Fruit fly (Drosophila melanogaster) whole organism, prepupa: ENCODE measurements around the gene CG46025.
A peak's percentile ranks its signal among the peaks of the same experiment; 100 is the strongest.

Source experiments
- Blimp-1 ChIP-seq: fragments of 200-800 bp; sonication (Bioruptor generic); optimal IDR thresholded peaks from 3 replicates; lab custom pipeline; 2017; ENCODE audit warnings: missing biosample characterization, missing genetic modification characterization, mild to moderate bottlenecking, moderate library complexity, missing genetic modification reagents
- CG10669 ChIP-seq: fragments of 200-800 bp; sonication (Bioruptor generic); optimal IDR thresholded peaks from 3 replicates; lab custom pipeline; 2018; ENCODE audit warnings: missing biosample characterization, mild to moderate bottlenecking, missing genetic modification characterization, moderate library complexity
- CG11294 ChIP-seq: fragments of 200-800 bp; sonication (Bioruptor generic); IDR thresholded peaks from 2 replicates; pipeline ENCODE4 v1.3.6; 2022; ENCODE audit warnings: missing biosample characterization, missing genetic modification characterization
- CG11902 ChIP-seq: fragments of 200-800 bp; sonication (Bioruptor generic); optimal IDR thresholded peaks from 3 replicates; lab custom pipeline; 2016; ENCODE audit warnings: missing biosample characterization, missing genetic modification characterization
- CG15336 ChIP-seq: fragments of 200-800 bp; sonication (Bioruptor generic); IDR thresholded peaks from 2 replicates; pipeline ENCODE4 v1.3.6; 2022; ENCODE audit warnings: missing biosample characterization, missing genetic modification characterization
- CG1621 ChIP-seq: fragments of 200-800 bp; sonication (Bioruptor generic); optimal IDR thresholded peaks from 3 replicates; lab custom pipeline; 2018; ENCODE audit warnings: missing biosample characterization, mild to moderate bottlenecking, missing genetic modification characterization
- CG31627 ChIP-seq: fragments of 200-800 bp; sonication (Bioruptor generic); optimal IDR thresholded peaks from 3 replicates; lab custom pipeline; 2016; ENCODE audit warnings: missing biosample characterization, missing genetic modification characterization
- CG32006 ChIP-seq: fragments of 200-800 bp; sonication (Bioruptor generic); optimal IDR thresholded peaks from 3 replicates; lab custom pipeline; 2017; ENCODE audit warnings: missing biosample characterization, mild to moderate bottlenecking, missing genetic modification characterization
- CG3919 ChIP-seq: fragments of 200-800 bp; sonication (Bioruptor generic); optimal IDR thresholded peaks from 3 replicates; lab custom pipeline; 2016; ENCODE audit warnings: missing biosample characterization, missing genetic modification characterization
- CG4318 ChIP-seq: fragments of 200-800 bp; sonication (Bioruptor generic); optimal IDR thresholded peaks from 3 replicates; lab custom pipeline; 2017; ENCODE audit warnings: missing biosample characterization, mild to moderate bottlenecking, missing genetic modification characterization
- CG6163 ChIP-seq: fragments of 200-800 bp; sonication (Bioruptor generic); IDR thresholded peaks from 3 replicates; pipeline ENCODE4 v1.3.6; 2022; ENCODE audit warnings: missing biosample characterization, missing genetic modification characterization
- CG6276 ChIP-seq: fragments of 200-800 bp; sonication (Bioruptor generic); optimal IDR thresholded peaks from 2 replicates; lab custom pipeline; 2017; ENCODE audit warnings: missing biosample characterization, mild to moderate bottlenecking, missing genetic modification characterization
- CG6792 ChIP-seq: fragments of 200-800 bp; sonication (Bioruptor generic); optimal IDR thresholded peaks from 3 replicates; lab custom pipeline; 2016; ENCODE audit warnings: missing biosample characterization, missing genetic modification characterization
- CG6854 ChIP-seq: fragments of 200-800 bp; sonication (Bioruptor generic); optimal IDR thresholded peaks from 2 replicates; lab custom pipeline; 2017; ENCODE audit warnings: missing biosample characterization, mild to moderate bottlenecking, missing genetic modification characterization
- CG7368 ChIP-seq: fragments of 200-800 bp; sonication (Bioruptor generic); optimal IDR thresholded peaks from 3 replicates; lab custom pipeline; 2016; ENCODE audit warnings: missing biosample characterization, missing genetic modification characterization
- CG8119 ChIP-seq: fragments of 200-800 bp; sonication (Bioruptor generic); IDR thresholded peaks from 3 replicates; pipeline ENCODE4 v1.3.6; 2022; ENCODE audit warnings: missing biosample characterization, missing genetic modification characterization
- CG8319 ChIP-seq: fragments of 200-800 bp; sonication (Bioruptor generic); optimal IDR thresholded peaks from 3 replicates; lab custom pipeline; 2016; ENCODE audit warnings: missing biosample characterization, missing genetic modification characterization
- CG8632 ChIP-seq: fragments of 200-800 bp; sonication (Bioruptor generic); optimal IDR thresholded peaks from 3 replicates; lab custom pipeline; 2016; ENCODE audit warnings: missing biosample characterization, missing genetic modification characterization
- CG9139 ChIP-seq: fragments of 200-800 bp; sonication (Bioruptor generic); optimal IDR thresholded peaks from 3 replicates; lab custom pipeline; 2017; ENCODE audit warnings: missing biosample characterization, mild to moderate bottlenecking, missing genetic modification characterization
- Eip75B ChIP-seq: fragments of 200-800 bp; sonication (Bioruptor generic); optimal IDR thresholded peaks from 3 replicates; lab custom pipeline; 2016; ENCODE audit warnings: missing biosample characterization, missing genetic modification characterization
- Eip78C ChIP-seq: fragments of 200-800 bp; sonication (Bioruptor generic); peaks from one replicate; lab custom pipeline; 2016; ENCODE audit warnings: missing biosample characterization, missing genetic modification characterization
- Eip93F ChIP-seq: fragments of 200-800 bp; sonication (Bioruptor generic); optimal IDR thresholded peaks from 2 replicates; lab custom pipeline; 2016; ENCODE audit warnings: missing biosample characterization, mild to moderate bottlenecking, missing genetic modification characterization
- Ets21C ChIP-seq: fragments of 200-800 bp; sonication (Bioruptor generic); optimal IDR thresholded peaks from 3 replicates; lab custom pipeline; 2016; ENCODE audit warnings: missing biosample characterization, missing genetic modification characterization
- Ets96B ChIP-seq: fragments of 200-800 bp; optimal IDR thresholded peaks from 2 replicates; lab custom pipeline; 2019; ENCODE audit warnings: missing biosample characterization, mild to moderate bottlenecking, missing genetic modification characterization, moderate library complexity
- Gug ChIP-seq: fragments of 200-800 bp; sonication (Bioruptor generic); IDR thresholded peaks from 2 replicates; pipeline ENCODE4 v1.3.6; 2022; ENCODE audit warnings: missing biosample characterization, missing genetic modification characterization
- Hr38 ChIP-seq: sonication (Bioruptor generic); optimal IDR thresholded peaks from 2 replicates; lab custom pipeline; 2016; ENCODE audit warnings: missing biosample characterization, missing genetic modification characterization
- Hr39 ChIP-seq: fragments of 200-800 bp; sonication (Bioruptor generic); optimal IDR thresholded peaks from 2 replicates; lab custom pipeline; 2016; ENCODE audit warnings: missing biosample characterization, missing genetic modification characterization
- Hr4 ChIP-seq: fragments of 200-800 bp; sonication (Bioruptor generic); optimal IDR thresholded peaks from 3 replicates; lab custom pipeline; 2016; ENCODE audit warnings: missing biosample characterization, missing genetic modification characterization
- Lpt ChIP-seq: fragments of 200-800 bp; sonication (Bioruptor generic); optimal IDR thresholded peaks from 3 replicates; lab custom pipeline; 2016; ENCODE audit warnings: missing biosample characterization, missing genetic modification characterization
- Smox ChIP-seq: fragments of 200-800 bp; sonication (Bioruptor generic); optimal IDR thresholded peaks from 3 replicates; lab custom pipeline; 2016; ENCODE audit warnings: missing biosample characterization, missing genetic modification characterization
- Sox102F ChIP-seq: fragments of 200-800 bp; sonication (Bioruptor generic); optimal IDR thresholded peaks from 2 replicates; lab custom pipeline; 2016; ENCODE audit warnings: missing biosample characterization, mild to moderate bottlenecking, missing genetic modification characterization
- Sox14 ChIP-seq: fragments of 200-800 bp; sonication (Bioruptor generic); optimal IDR thresholded peaks from 3 replicates; lab custom pipeline; 2016; ENCODE audit warnings: missing biosample characterization, missing genetic modification characterization
- Sox15 ChIP-seq: fragments of 200-800 bp; sonication (Bioruptor generic); optimal IDR thresholded peaks from 3 replicates; lab custom pipeline; 2016; ENCODE audit warnings: missing biosample characterization, missing genetic modification characterization
- achi ChIP-seq: fragments of 200-800 bp; sonication (Bioruptor generic); optimal IDR thresholded peaks from 3 replicates; lab custom pipeline; 2016; ENCODE audit warnings: missing biosample characterization, missing genetic modification characterization
- acj6 ChIP-seq: fragments of 200-800 bp; sonication (Bioruptor generic); optimal IDR thresholded peaks from 3 replicates; lab custom pipeline; 2016; ENCODE audit warnings: missing biosample characterization, missing genetic modification characterization
- dac ChIP-seq: fragments of 200-800 bp; sonication (Bioruptor generic); optimal IDR thresholded peaks from 2 replicates; lab custom pipeline; 2017; ENCODE audit warnings: missing biosample characterization, mild to moderate bottlenecking, missing genetic modification characterization
- dsx ChIP-seq: fragments of 200-800 bp; optimal IDR thresholded peaks from 3 replicates; lab custom pipeline; 2019; ENCODE audit warnings: missing biosample characterization, mild to moderate bottlenecking, missing genetic modification characterization, moderate library complexity; ENCODE audit not compliant: poor library complexity, severe bottlenecking
- eg ChIP-seq: fragments of 200-800 bp; sonication (Bioruptor generic); IDR thresholded peaks from 3 replicates; pipeline ENCODE4 v1.3.6; 2022; ENCODE audit warnings: missing biosample characterization, missing genetic modification characterization
- esn ChIP-seq: fragments of 200-800 bp; sonication (Bioruptor generic); optimal IDR thresholded peaks from 2 replicates; lab custom pipeline; 2016; ENCODE audit warnings: missing biosample characterization, mild to moderate bottlenecking, missing genetic modification characterization, moderate library complexity
- fd85E ChIP-seq: fragments of 200-800 bp; sonication (Bioruptor generic); optimal IDR thresholded peaks from 3 replicates; lab custom pipeline; 2016; ENCODE audit warnings: missing biosample characterization, missing genetic modification characterization
- fkh ChIP-seq: fragments of 200-800 bp; sonication (Bioruptor generic); optimal IDR thresholded peaks from 3 replicates; lab custom pipeline; 2017; ENCODE audit warnings: missing biosample characterization, mild to moderate bottlenecking, missing genetic modification characterization, moderate library complexity
- lz ChIP-seq: fragments of 200-800 bp; sonication (Bioruptor generic); optimal IDR thresholded peaks from 3 replicates; lab custom pipeline; 2016; ENCODE audit warnings: missing biosample characterization, missing genetic modification characterization
- net ChIP-seq: fragments of 200-800 bp; sonication (Bioruptor generic); optimal IDR thresholded peaks from 3 replicates; lab custom pipeline; 2016; ENCODE audit warnings: missing biosample characterization, missing genetic modification characterization
- svp ChIP-seq: fragments of 200-800 bp; sonication (Bioruptor generic); peaks from one replicate; lab custom pipeline; 2016; ENCODE audit warnings: missing biosample characterization, missing genetic modification characterization
- topi ChIP-seq: fragments of 200-800 bp; sonication (Bioruptor generic); optimal IDR thresholded peaks from 3 replicates; lab custom pipeline; 2016; ENCODE audit warnings: missing biosample characterization, missing genetic modification characterization

The CG46025 gene

DNA sequence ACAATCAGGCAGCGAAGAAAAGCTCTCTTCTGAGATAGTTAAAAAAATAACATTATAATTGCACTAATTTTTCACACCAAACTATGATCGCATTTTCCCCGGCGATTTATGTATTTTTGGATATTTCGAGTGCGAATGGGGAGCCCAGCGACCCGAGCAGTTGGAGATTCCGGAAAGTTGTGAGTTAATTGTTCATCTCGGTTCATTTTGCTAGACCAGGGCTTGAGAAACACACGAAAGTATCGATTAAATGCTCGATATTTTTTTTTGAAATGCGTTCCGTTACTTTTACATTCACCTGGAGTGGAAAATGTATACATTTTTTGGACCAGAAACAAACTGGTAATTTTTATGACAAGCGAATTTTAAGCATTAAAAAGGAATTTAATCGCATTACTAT lies 56.5 kb downstream of the CG46025 start, which contains the start of gene Cdc14:
Gene Cdc14 (minus strand): TSS at position 185 of the 400 bp plus-strand sequence.
- TF ChIP-seq CG3919: peak; percentile 29
- no peak for TF ChIP-seq Sox14 (GFP tag; lab: Kevin White, UChicago)
- TF ChIP-seq Lpt: no peak
- no peak for TF ChIP-seq Hr4 (GFP tag; lab: Kevin White, UChicago)
- TF ChIP-seq esn: no peak
- TF ChIP-seq CG15336: no peak
- TF ChIP-seq CG6792 (GFP tag; lab: Kevin White, UChicago): no peak
- no peak for TF ChIP-seq Ets21C (GFP tag; lab: Kevin White, UChicago)
- no peak for TF ChIP-seq Smox
- no peak for TF ChIP-seq CG8319 (GFP tag; lab: Kevin White, UChicago)
- no peak for TF ChIP-seq Sox15 (GFP tag; lab: Kevin White, UChicago)
- no peak for TF ChIP-seq CG10669 (GFP tag; lab: Kevin White, UChicago)
- TF ChIP-seq CG32006: no peak
- no peak for TF ChIP-seq Gug (GFP tag; lab: Robert Waterston, UW)
- peak; percentile 1 for TF ChIP-seq dsx (GFP tag; lab: Kevin White, UChicago)
- no peak for TF ChIP-seq CG11294 (GFP tag; lab: Robert Waterston, UW)
- peak; percentile 9 for TF ChIP-seq CG6854 (GFP tag; lab: Kevin White, UChicago)
- no peak for TF ChIP-seq fkh
- no peak for TF ChIP-seq acj6 (GFP tag; lab: Kevin White, UChicago)
- TF ChIP-seq dac (GFP tag; lab: Kevin White, UChicago): no peak
- TF ChIP-seq CG1621 (tag; lab: Kevin White, UChicago): peak; percentile 95
- TF ChIP-seq Hr39 (GFP tag; lab: Kevin White, UChicago): no peak
- no peak for TF ChIP-seq topi (GFP tag; lab: Kevin White, UChicago)
- TF ChIP-seq Eip75B (GFP tag; lab: Kevin White, UChicago): no peak
- peak; percentile 43; the same call in 2 of the 3 replicates for TF ChIP-seq CG6163
- TF ChIP-seq CG11902 (GFP tag; lab: Kevin White, UChicago): no peak
- TF ChIP-seq Sox102F (GFP tag; lab: Kevin White, UChicago): peak; percentile 51
- peak; percentile 10 for TF ChIP-seq CG9139

DNA sequence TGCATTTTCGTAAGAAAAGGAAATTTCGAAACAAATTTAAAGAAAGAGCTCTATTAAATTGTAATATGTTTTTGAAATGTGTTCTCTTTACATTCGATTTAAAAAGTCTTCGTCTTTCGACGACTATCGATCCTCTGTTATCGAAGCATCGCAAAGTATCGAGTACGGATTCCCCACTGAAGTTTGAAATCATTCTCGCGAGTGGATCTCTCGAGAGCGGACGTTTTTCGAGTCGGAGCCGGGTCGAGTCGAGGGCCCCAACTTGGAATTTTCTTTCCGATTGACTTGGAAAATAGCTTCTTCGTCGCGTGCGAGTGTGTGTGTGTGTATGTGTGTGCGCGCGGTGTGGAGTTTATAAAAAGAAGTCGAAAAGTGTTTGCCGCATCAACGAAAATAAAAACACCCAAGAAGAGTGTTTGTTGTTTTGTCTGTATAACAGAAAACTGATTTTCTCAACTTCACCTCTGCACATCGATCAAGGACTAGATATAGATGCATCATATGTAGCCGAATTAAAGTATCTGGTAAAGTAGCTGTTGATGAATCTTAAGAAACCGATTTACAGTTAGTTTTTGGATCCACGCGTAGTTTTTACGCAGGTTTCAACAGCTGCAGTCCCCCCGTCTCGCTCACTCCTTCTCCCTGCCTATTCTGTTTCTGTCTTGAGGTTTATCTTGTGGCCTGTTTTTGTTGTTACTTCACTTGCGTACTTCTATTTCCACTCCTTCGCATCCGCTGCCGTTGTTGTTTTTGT lies 57.5 kb downstream of the CG46025 start, which contains the start of gene LanB1:
Gene LanB1 (plus strand): TSS at position 190 of the 754 bp plus-strand sequence.
- TF ChIP-seq Hr39 (GFP tag; lab: Kevin White, UChicago) (no peak), net (GFP tag; lab: Kevin White, UChicago) (no peak), Gug (GFP tag; lab: Robert Waterston, UW) (no peak), Hr38 (GFP tag; lab: Kevin White, UChicago) (no peak), CG4318 (no peak), fd85E (GFP tag; lab: Kevin White, UChicago) (no peak), Ets96B (no peak), CG11294 (GFP tag; lab: Robert Waterston, UW) (no peak; the same call in 1 of the 2 replicates), eg (0 out of 3 replicates have a peak, but pooled peaks have one; percentile 40), CG15336 (peak; percentile 45; the same call in 1 of the 2 replicates), lz (GFP tag; lab: Kevin White, UChicago) (no peak), Eip75B (GFP tag; lab: Kevin White, UChicago) (no peak), CG7368 (no peak), acj6 (GFP tag; lab: Kevin White, UChicago) (no peak), Sox14 (GFP tag; lab: Kevin White, UChicago) (no peak), CG1621 (tag; lab: Kevin White, UChicago) (no peak), svp (no peak), Eip93F (no peak), Smox (no peak), achi (GFP tag; lab: Kevin White, UChicago) (no peak), CG6792 (GFP tag; lab: Kevin White, UChicago) (no peak), CG6854 (GFP tag; lab: Kevin White, UChicago) (peak; percentile 39), CG31627 (GFP tag; lab: Kevin White, UChicago) (no peak), CG6276 (GFP tag; lab: Kevin White, UChicago) (peak; percentile 43), CG11902 (GFP tag; lab: Kevin White, UChicago) (no peak), Hr4 (GFP tag; lab: Kevin White, UChicago) (no peak), esn (no peak), CG3919 (peak; percentile 34), Ets21C (GFP tag; lab: Kevin White, UChicago) (no peak), Sox15 (GFP tag; lab: Kevin White, UChicago) (no peak), CG8632 (GFP tag; lab: Kevin White, UChicago) (no peak), CG6163 (peak; percentile 64; the same call in 2 of the 3 replicates), topi (GFP tag; lab: Kevin White, UChicago) (no peak), Eip78C (GFP tag; lab: Kevin White, UChicago) (no peak), CG10669 (GFP tag; lab: Kevin White, UChicago) (no peak), CG8119 (peak; percentile 47; the same call in 1 of the 3 replicates), dsx (GFP tag; lab: Kevin White, UChicago) (no peak), Blimp-1 (GFP tag; lab: Kevin White, UChicago) (no peak), CG8319 (GFP tag; lab: Kevin White, UChicago) (no peak)
